Worm (Caenorhabditis elegans) whole organism, dauer: ENCODE results near the gene npr-34.

ENCODE experiments used
- unc-62 ChIP-seq: sonication (generic microtip); optimal IDR thresholded peaks from 2 replicates; lab custom pipeline; 2017; ENCODE audit warnings: missing biosample characterization, missing genetic modification reagents, missing genetic modification characterization

npr-34 gene

DNA sequence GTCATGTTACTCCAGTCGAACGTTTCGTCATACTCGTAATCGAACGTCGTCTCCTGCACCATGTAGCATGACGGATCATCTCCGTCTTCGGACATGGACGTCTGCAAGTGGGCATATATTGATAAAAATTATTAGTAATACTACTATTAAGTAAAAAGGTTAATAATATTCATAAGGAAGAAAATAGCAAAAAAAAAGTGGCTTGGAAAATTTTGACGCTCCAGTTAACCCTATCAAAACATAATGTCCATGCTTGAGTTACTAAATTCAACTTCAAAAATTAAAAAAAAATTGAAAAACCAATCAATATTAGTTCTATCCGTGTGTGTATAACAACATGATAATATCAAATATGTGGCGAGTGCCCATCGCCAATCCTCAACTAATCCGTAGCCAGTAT is at the start of gene npr-34:
Gene npr-34, minus strand, starts transcription at position 101 of the 400 bp plus-strand sequence.
- TF ChIP-seq unc-62 (GFP tag; lab: Kevin White, UChicago): no peak

DNA sequence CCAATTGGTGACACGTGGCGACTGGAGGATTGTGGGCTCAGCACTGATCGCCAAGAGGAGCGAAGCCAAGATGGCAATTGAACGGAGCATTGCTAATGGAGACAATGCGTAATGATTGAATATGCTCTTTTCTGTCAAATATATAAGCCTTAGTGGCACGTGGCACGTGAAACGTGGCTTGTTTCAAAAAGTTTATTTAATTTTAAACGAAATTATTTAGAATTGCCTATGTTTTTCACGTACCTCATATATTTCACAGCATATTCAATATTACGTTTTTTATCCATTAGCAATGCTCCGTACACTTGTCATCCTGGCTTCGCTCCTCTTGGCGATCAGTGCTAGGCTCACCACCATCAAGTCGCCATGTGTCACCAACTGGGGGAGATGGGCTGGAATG is 46.9 kb upstream of the npr-34 start, which contains the start of gene Y54E2A.9:
Gene Y54E2A.9, minus strand, starts transcription at position 101 of the 400 bp plus-strand sequence.
- no peak for TF ChIP-seq unc-62 (GFP tag; lab: Kevin White, UChicago)

DNA sequence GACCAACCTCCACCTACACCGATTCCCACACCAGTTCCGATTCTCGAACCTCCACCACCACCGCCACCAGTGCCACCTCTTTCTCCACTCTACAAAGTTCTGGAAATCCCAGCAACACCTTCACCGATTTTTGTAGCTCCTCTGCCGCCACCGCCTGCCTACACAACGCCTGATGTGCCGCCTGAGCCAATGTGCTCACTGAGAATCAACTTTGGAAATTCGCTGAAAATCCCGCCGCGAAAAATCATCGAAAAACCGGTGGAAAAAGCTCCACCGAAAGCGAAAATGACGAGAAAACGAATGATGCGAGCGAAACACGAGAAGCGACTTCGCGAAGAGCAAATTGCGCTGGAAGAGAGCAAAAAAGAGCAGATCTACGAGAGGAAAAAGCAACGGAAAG is 40.8 kb upstream of the npr-34 start:
- TF ChIP-seq unc-62 (GFP tag; lab: Kevin White, UChicago): no peak

DNA sequence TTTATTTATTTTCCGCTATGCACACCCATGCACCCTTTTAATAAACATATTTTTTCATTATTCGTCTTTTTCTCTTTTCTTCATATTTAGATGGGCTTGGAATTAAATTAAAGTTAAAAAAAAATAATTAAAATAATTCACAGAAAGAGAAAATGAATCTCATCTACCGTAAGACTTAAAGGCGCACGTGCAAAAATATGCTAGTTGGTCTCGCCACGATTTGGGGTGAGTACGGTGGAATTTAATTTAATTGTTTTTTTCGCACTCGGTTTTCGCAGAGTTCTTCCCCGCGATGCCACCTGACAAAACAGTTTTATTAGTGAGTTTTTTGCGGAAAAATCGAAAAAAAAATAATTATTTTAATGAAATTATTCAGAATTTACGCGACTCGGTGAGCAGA is 39.0 kb upstream of the npr-34 start, which contains the start of gene Y54E2A.8:
Gene Y54E2A.8, plus strand, starts transcription at position 254 of the 400 bp plus-strand sequence.
- no peak for TF ChIP-seq unc-62 (GFP tag; lab: Kevin White, UChicago)

DNA sequence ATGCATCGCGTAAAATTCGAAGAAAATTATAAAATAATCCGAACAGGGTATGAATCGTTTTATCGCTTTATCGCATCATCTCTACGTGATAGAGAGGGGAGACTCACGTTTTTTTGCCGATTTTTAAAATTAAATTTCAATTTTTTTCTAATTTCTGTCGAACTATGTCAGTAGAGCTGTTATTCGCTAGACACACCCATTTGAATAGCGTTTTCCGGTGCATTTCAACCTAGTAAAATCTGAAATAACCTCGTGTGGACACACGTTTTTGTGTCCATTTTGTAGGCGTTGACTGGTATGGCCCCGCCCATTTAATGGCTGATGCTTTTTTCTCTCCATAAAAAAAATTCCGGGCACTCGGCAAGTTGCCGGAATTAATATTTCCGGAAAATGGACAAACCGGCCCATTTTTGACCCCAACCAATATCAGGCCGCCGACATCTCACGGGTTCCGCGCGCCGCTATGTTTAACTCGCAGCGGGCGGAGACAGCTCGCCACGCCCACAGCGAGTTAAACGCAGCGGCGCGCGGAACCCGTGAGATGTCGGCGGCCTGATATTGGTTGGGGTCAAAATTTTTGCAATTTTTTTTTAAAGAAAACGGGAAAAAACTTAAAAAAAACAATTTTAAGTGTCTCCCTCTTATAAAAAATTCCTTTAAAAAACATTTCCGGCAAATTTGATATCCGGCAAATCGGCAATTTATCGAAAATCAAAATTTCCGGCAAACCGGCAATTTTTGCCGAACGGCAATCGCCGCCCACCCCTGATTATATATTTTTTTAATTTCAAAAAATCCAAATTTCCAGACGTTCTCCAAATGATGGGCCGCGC is 34.1 kb upstream of the npr-34 start, which contains the start of gene Y54E2A.7:
Gene Y54E2A.7, minus strand, starts transcription at position 51 of the 833 bp plus-strand sequence.
- no peak for TF ChIP-seq unc-62 (GFP tag; lab: Kevin White, UChicago)

DNA sequence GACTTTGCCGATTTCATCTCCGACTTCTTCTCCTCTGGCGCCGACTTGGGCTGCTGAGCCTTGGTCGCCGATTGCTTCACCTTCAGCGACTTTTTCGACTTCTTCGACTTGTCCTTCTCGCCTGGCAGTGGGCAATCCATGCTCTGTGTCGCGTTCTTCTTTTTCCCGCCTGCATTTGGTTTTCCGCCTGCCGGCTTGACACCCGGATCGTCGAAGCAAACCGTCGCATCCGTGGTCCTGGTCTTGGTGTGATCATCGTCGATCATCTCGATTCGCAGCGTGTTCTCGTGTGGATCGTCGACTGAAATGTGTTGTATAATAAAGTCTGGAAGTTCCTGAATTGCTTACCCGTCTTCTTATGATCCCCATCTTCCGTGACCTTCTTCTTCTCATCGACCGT is 33.1 kb upstream of the npr-34 start:
- no peak for TF ChIP-seq unc-62 (GFP tag; lab: Kevin White, UChicago)

DNA sequence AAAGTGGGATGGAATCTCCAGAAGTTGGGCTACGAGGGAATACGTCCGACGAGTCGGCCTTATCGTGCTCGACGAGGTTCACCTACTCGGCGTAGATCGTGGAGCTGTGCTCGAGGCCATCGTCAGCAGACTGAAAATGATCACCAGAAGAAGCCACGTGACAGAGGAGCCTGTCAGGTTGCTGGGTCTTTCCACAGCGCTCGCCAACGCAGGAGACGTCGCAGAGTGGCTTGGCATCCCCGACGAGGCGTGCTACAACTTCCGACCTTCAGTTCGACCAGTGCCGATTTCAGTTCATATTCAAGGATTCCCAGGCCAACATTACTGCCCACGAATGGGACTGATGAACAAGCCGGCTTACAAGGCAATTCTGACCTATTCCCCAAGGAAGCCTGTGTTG is 32.1 kb upstream of the npr-34 start:
- TF ChIP-seq unc-62 (GFP tag; lab: Kevin White, UChicago): no peak

DNA sequence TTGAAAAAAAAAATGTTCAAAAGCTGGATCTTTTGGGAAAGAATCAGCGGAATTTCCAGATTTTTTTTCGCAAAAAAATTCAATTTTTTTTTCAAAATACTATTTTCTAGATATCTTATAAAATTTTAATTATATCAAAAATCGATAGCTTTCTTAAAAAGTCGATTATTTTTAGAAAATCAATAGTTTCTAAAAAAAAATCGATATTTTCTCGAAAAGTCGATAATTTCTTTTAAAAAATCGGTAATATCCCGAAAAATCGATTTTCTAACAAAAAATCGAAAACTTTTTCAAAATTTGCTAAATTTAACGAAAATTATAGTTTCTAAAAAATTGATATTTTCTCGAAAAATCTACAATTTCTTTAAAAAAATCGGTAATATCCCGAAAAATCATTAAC is 29.8 kb upstream of the npr-34 start:
- TF ChIP-seq unc-62 (GFP tag; lab: Kevin White, UChicago): no peak

DNA sequence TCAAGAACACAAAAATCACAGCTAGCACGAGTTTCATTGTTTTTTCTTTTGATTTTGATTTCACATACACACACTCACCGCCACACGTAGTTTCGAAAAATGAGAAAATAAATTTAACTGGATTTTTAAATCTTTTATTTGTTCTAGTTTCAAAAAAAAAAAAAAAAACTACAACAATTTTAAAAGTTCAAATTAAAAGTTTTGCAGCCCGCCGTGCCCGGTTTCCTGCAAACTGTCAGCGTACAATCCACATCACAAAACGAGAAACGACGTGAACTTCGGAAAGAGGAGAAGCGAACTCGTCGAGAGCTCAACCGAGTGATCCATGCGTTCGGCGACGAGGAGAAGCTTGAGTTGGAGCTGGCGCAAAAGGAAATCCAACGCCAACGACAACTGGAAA is 18.7 kb upstream of the npr-34 start, which contains the start of gene Y54E2A.5:
Gene Y54E2A.5, minus strand, starts transcription at position 101 of the 400 bp plus-strand sequence.
- no peak for TF ChIP-seq unc-62 (GFP tag; lab: Kevin White, UChicago)

DNA sequence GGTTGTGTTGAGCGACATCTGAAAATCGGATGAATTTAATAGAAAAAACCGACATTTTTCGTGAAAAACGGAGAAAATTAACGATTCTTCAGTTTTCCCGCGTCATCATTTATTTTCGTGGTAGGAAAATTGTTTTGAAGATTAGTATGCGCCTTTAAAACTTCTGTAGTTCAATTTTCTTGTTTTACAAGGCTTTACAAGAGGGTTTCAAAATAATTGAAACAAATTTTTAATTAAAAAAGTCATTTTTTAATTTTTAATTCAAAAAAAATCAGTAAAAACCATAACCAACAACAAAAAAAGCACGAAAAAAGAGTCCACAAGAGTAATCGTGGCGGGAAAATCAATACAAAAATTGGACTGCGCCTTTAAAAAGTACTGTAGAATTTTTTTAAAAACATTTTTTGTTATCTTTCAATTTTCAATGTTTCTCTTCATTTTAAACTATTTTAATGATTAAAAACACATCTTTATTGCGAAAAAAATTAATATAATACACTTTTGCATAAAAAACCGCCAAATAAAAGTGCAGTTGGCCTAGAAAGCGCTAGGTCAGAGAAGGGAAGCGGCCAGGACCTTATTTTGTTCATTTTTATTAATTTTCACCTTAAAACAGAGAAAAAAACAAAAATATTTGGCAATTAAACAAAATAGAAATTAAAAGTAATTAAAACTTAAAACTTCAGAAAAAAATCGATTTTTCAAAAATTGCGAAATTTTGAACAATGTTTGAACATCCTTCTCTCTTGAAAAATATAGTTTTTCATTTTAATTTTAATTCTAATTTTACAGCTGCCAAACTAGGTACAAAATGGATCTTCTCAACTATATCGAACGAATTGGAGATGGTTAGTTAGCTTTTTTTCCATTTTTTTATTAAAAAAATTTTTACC is 15.1 kb upstream of the npr-34 start, which contains the start of the genes tac-1 and Y54E2A.4:
Gene tac-1, minus strand, starts transcription at position 20 of the 893 bp plus-strand sequence.
Gene Y54E2A.4, plus strand, starts transcription at position 765 of the 893 bp plus-strand sequence.
- no peak for TF ChIP-seq unc-62 (GFP tag; lab: Kevin White, UChicago)

DNA sequence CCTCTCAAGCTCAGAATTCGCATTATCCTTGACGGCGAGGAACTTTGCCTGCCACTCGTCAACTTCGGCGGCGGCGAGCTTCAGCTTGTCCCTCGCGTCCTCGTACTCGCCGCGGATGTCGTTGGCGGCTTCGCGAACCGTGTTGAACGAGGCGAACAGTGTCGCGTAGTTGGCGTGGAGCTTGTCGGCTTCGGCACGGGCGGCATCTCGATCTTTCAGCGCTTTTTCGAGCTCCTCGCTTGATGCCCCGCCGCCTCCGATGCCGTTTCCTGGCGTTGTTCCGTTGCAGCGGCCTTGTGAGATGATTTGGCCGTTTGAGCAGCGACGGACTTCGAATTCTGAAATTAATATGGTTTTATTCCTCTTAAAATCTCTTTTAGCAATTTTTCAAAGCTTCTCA is 14.2 kb upstream of the npr-34 start:
- TF ChIP-seq unc-62 (GFP tag; lab: Kevin White, UChicago): no peak

DNA sequence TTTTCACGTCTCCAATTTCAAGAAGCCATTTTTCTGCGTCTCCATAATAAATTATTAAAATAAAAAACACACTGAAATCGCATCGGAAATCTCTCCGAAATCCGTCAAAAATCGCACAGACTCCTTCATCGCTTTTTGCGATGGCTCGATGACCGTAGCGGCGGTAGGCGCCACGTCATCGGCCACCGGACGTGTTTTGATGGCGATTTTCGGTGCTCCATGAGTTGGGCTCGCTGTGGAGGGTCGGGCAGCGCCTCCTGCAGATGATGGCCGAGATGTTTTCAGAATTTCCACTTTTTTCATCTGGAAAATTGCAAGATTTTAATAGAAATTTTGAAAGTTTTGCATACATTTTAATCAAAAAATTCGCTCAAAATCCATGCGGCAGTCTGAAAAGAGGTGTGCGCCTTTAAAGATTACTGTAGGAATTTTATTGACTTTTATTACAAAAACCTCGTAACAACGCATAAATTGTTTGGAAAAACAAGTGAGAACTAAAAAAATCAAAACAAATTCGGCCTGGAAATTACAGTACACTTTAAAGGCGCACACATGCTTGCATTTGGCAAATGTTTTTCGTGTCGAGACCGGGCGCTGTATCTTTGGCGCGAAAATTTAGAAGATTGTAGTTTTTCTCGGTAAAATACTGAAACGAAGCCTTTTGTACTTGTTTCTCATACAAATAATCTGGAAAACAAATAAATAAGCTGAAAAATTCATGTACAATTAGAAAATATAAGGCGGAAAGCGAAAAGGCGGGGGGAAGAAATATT is 13.3 kb upstream of the npr-34 start, which contains the start of gene smg-9:
Gene smg-9, minus strand, starts transcription at position 663 of the 773 bp plus-strand sequence.
- TF ChIP-seq unc-62 (GFP tag; lab: Kevin White, UChicago): no peak

DNA sequence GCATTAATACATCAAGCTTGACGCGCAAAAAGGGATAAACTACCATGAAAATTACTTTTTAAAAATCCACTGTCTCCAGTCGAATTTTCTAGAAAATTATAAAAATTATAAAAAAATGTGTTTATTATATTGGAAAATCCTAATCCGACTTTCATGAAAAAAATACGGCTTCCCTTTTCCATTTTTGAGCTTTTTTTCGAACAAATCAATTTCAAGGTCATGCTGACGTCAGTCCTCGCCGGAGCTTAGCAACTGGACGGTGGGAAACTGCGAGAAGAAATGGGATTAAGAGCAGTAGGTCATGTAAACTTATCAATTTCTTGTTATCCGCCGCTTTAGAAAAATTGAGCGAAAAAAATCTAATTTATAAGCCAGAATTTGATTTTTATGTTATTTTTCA is 6.1 kb upstream of the npr-34 start:
- no peak for TF ChIP-seq unc-62 (GFP tag; lab: Kevin White, UChicago)

DNA sequence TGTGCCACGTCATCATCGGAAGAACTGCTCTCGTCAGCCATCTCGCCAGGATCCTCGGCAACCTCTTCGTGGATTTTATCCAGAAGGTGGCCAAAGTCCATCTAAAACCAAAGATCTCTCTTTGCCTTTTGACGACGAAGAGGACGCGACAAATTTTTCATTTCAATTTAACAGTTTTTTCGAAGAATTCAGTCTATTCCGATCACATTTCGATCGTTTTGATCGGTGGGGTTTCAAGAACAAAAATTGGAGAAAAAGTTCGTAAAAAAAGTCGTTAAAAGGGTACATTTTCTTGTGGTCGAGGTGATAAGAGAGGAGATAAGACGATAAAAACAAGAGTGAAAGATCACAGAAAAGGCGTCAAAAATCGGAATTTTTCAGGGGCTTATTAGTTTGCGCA is 5.6 kb downstream of the npr-34 start, which contains the start of gene glna-1:
Gene glna-1, minus strand, starts transcription at position 101 of the 400 bp plus-strand sequence.
- TF ChIP-seq unc-62 (GFP tag; lab: Kevin White, UChicago): no peak

DNA sequence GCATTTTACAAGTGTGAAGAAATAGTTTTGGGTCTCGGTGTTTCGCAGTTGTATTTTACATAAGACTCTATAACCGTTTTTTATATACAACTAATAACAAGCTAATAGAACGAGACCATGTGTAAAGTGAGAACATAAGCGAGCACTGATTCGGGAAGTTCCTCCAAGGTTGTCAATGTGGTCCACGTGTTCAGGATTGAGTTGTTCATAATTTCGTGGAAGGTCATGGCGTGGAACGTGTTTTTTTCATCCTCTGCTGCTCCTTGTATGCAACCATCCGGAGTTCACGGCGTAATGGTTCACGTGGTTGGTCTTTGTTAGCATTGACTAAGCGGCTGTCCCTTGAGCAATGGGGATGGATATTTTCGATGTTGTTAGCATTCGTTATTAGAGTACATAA is 10.9 kb downstream of the npr-34 start:
- no peak for TF ChIP-seq unc-62 (GFP tag; lab: Kevin White, UChicago)
